Fruit fly (Drosophila melanogaster) whole organism, embryonic: ENCODE data around the gene Irk1.
A peak's percentile ranks its signal among the peaks of the same experiment; 100 is the strongest.

ENCODE experiments used
- Ada2b ChIP-seq: fragments of 200-800 bp; sonication (Bioruptor generic); IDR thresholded peaks from 2 replicates; pipeline ENCODE4 v1.3.6; 2022; ENCODE audit warnings: missing biosample characterization, missing genetic modification characterization
- B-H2 ChIP-seq: fragments of 200-800 bp; sonication (Bioruptor generic); optimal IDR thresholded peaks from 2 replicates; lab custom pipeline; 2018; ENCODE audit warnings: missing biosample characterization, mild to moderate bottlenecking, missing genetic modification characterization
- CG10267 ChIP-seq: fragments of 200-800 bp; sonication (Bioruptor generic); optimal IDR thresholded peaks from 2 replicates; lab custom pipeline; 2018; ENCODE audit warnings: missing biosample characterization, mild to moderate bottlenecking, missing genetic modification characterization, moderate library complexity
- CG10959 ChIP-seq: fragments of 200-800 bp; sonication (Bioruptor generic); IDR thresholded peaks from 2 replicates; pipeline ENCODE4 v1.3.6; 2022; ENCODE audit warnings: missing biosample characterization, missing genetic modification characterization
- CG1233 ChIP-seq: fragments of 200-800 bp; sonication (Bioruptor generic); optimal IDR thresholded peaks from 4 replicates; lab custom pipeline; 2018; ENCODE audit warnings: missing biosample characterization, mild to moderate bottlenecking, missing genetic modification characterization
- CG13123 ChIP-seq: fragments of 200-800 bp; sonication (Bioruptor generic); optimal IDR thresholded peaks from 2 replicates; lab custom pipeline; 2016; ENCODE audit warnings: missing biosample characterization, missing genetic modification characterization
- CG13424 ChIP-seq: fragments of 200-800 bp; sonication (Bioruptor generic); optimal IDR thresholded peaks from 2 replicates; lab custom pipeline; 2019; ENCODE audit warnings: missing biosample characterization, mild to moderate bottlenecking, missing genetic modification characterization, moderate library complexity
- CG13624 ChIP-seq: fragments of 200-800 bp; sonication (Bioruptor generic); optimal IDR thresholded peaks from 2 replicates; lab custom pipeline; 2016; ENCODE audit warnings: missing biosample characterization, missing genetic modification characterization
- CG14441 ChIP-seq: fragments of 200-800 bp; sonication (Bioruptor generic); IDR thresholded peaks from 2 replicates; pipeline ENCODE4 v1.3.6; 2022; ENCODE audit warnings: missing biosample characterization, missing genetic modification characterization
- CG14710 ChIP-seq: fragments of 200-800 bp; sonication (Bioruptor generic); optimal IDR thresholded peaks from 3 replicates; lab custom pipeline; 2019; ENCODE audit warnings: missing biosample characterization, mild to moderate bottlenecking, missing genetic modification characterization, moderate library complexity
- CG15696 ChIP-seq: fragments of 200-800 bp; sonication (Bioruptor generic); optimal IDR thresholded peaks from 2 replicates; lab custom pipeline; 2019; ENCODE audit warnings: missing biosample characterization, mild to moderate bottlenecking, missing genetic modification characterization, moderate library complexity
- CG17829 ChIP-seq: fragments of 200-800 bp; optimal IDR thresholded peaks from 2 replicates; lab custom pipeline; 2019; ENCODE audit warnings: missing biosample characterization, mild to moderate bottlenecking, missing genetic modification characterization, moderate library complexity
- CG3163 ChIP-seq: fragments of 200-800 bp; sonication (Bioruptor generic); optimal IDR thresholded peaks from 3 replicates; lab custom pipeline; 2016; ENCODE audit warnings: missing biosample characterization, missing genetic modification characterization
- CG6254 ChIP-seq: fragments of 200-800 bp; sonication (Bioruptor generic); optimal IDR thresholded peaks from 3 replicates; lab custom pipeline; 2017; ENCODE audit warnings: mild to moderate bottlenecking, missing biosample characterization, missing genetic modification reagents, missing genetic modification characterization
- CG6683 ChIP-seq: fragments of 200-800 bp; sonication (Bioruptor generic); optimal IDR thresholded peaks from 2 replicates; lab custom pipeline; 2017; ENCODE audit warnings: missing biosample characterization, mild to moderate bottlenecking, missing genetic modification characterization, missing genetic modification reagents
- CG8290 ChIP-seq, 3 experiments: fragments of 200-800 bp; sonication (Bioruptor generic); optimal IDR thresholded peaks; 2 replicates each; lab custom pipeline; 2016 to 2019; ENCODE audit warnings: missing biosample characterization in 3 of 3, missing genetic modification characterization in 3 of 3, mild to moderate bottlenecking in 2 of 3, moderate library complexity in 1 of 3
- CG9817 ChIP-seq: fragments of 200-800 bp; sonication (Bioruptor generic); optimal IDR thresholded peaks from 2 replicates; lab custom pipeline; 2018; ENCODE audit warnings: missing biosample characterization, mild to moderate bottlenecking, missing genetic modification characterization, moderate library complexity
- D19A ChIP-seq: fragments of 200-800 bp; optimal IDR thresholded peaks from 3 replicates; lab custom pipeline; 2019; ENCODE audit warnings: missing biosample characterization, mild to moderate bottlenecking, missing genetic modification characterization, moderate library complexity
- Dip3 ChIP-seq: fragments of 200-800 bp; sonication (Bioruptor generic); optimal IDR thresholded peaks from 3 replicates; lab custom pipeline; 2016; ENCODE audit warnings: missing biosample characterization, missing genetic modification characterization
- Eip74EF ChIP-seq, 2 experiments: fragments of 200-800 bp in 1 of 2; fragments of >200 bp in 1 of 2; sonication (Bioruptor generic) in 1 of 2; optimal IDR thresholded peaks; 2 replicates each; lab custom pipeline; 2017 to 2019; ENCODE audit warnings: missing biosample characterization in 2 of 2, missing genetic modification characterization in 2 of 2, mild to moderate bottlenecking in 1 of 2, moderate library complexity in 1 of 2
- Elba2 ChIP-seq: fragments of 200-800 bp; sonication (Bioruptor generic); optimal IDR thresholded peaks from 3 replicates; lab custom pipeline; 2016; ENCODE audit warnings: missing biosample characterization, missing genetic modification characterization
- Ets65A ChIP-seq: fragments of 200-800 bp; sonication (Bioruptor generic); peaks from one replicate; lab custom pipeline; 2016; ENCODE audit warnings: missing biosample characterization, missing genetic modification characterization
- Hand ChIP-seq: fragments of 200-800 bp; sonication (Bioruptor generic); optimal IDR thresholded peaks from 2 replicates; lab custom pipeline; 2017; ENCODE audit warnings: mild to moderate bottlenecking, missing biosample characterization, missing genetic modification reagents, missing genetic modification characterization
- Hr3 ChIP-seq: fragments of 200-800 bp; sonication (Bioruptor generic); optimal IDR thresholded peaks from 3 replicates; lab custom pipeline; 2016; ENCODE audit warnings: missing biosample characterization, missing genetic modification characterization
- Hsf ChIP-seq: fragments of 200-800 bp; sonication (Bioruptor generic); optimal IDR thresholded peaks from 3 replicates; lab custom pipeline; 2016; ENCODE audit warnings: missing biosample characterization, missing genetic modification characterization
- MBD-R2 ChIP-seq: fragments of 200-800 bp; sonication (Bioruptor generic); IDR thresholded peaks from 2 replicates; pipeline ENCODE4 v1.3.6; 2022; ENCODE audit warnings: missing biosample characterization, missing genetic modification characterization
- NFAT ChIP-seq: fragments of 200-800 bp; sonication (Bioruptor generic); IDR thresholded peaks from 2 replicates; pipeline ENCODE4 v1.3.6; 2022; ENCODE audit warnings: missing biosample characterization, missing genetic modification characterization
- NK7.1 ChIP-seq: fragments of 200-800 bp; sonication (Bioruptor generic); optimal IDR thresholded peaks from 3 replicates; lab custom pipeline; 2016; ENCODE audit warnings: missing biosample characterization, missing genetic modification characterization
- NfI ChIP-seq: fragments of 200-800 bp; sonication (Bioruptor generic); optimal IDR thresholded peaks from 3 replicates; lab custom pipeline; 2018; ENCODE audit warnings: missing biosample characterization, mild to moderate bottlenecking, missing genetic modification characterization, moderate library complexity
- PHDP ChIP-seq: fragments of 200-800 bp; sonication (Bioruptor generic); optimal IDR thresholded peaks from 3 replicates; lab custom pipeline; 2018; ENCODE audit warnings: missing biosample characterization, mild to moderate bottlenecking, missing genetic modification characterization, moderate library complexity
- Sox100B ChIP-seq: fragments of 200-800 bp; sonication (Bioruptor generic); optimal IDR thresholded peaks from 3 replicates; lab custom pipeline; 2018; ENCODE audit warnings: missing biosample characterization, mild to moderate bottlenecking, missing genetic modification characterization
- Sox102F ChIP-seq: fragments of 200-800 bp; sonication (Bioruptor generic); optimal IDR thresholded peaks from 2 replicates; lab custom pipeline; 2018; ENCODE audit warnings: missing biosample characterization, mild to moderate bottlenecking, missing genetic modification characterization, moderate library complexity
- amos ChIP-seq: fragments of 200-800 bp; sonication (Bioruptor generic); IDR thresholded peaks from 2 replicates; pipeline ENCODE4 v1.3.6; 2022; ENCODE audit warnings: missing biosample characterization, missing genetic modification characterization; ENCODE audit not compliant: partially characterized antibody
- bsh ChIP-seq, 2 experiments: fragments of 200-800 bp; sonication (Bioruptor generic); optimal IDR thresholded peaks; 2 replicates each; lab custom pipeline; 2017 to 2018; ENCODE audit warnings: mild to moderate bottlenecking in 2 of 2, missing biosample characterization in 2 of 2, missing genetic modification characterization in 2 of 2, moderate library complexity in 1 of 2
- chif ChIP-seq, 2 experiments: fragments of 200-800 bp; sonication (Bioruptor generic); optimal IDR thresholded peaks; 3 replicates each; lab custom pipeline; 2016; ENCODE audit warnings: missing biosample characterization in 2 of 2, missing genetic modification characterization in 2 of 2
- dimm ChIP-seq: fragments of 200-800 bp; sonication (Bioruptor generic); IDR thresholded peaks from 2 replicates; pipeline ENCODE4 v1.3.6; 2022; ENCODE audit warnings: missing biosample characterization, missing genetic modification characterization
- grau ChIP-seq: fragments of 200-800 bp; optimal IDR thresholded peaks from 3 replicates; lab custom pipeline; 2019; ENCODE audit warnings: missing biosample characterization, mild to moderate bottlenecking, missing genetic modification characterization, moderate library complexity
- gsb-n ChIP-seq: fragments of 200-800 bp; sonication (Bioruptor generic); optimal IDR thresholded peaks from 3 replicates; lab custom pipeline; 2018; ENCODE audit warnings: missing biosample characterization, mild to moderate bottlenecking, missing genetic modification characterization
- lab ChIP-seq: fragments of 200-800 bp; sonication (Bioruptor generic); optimal IDR thresholded peaks from 3 replicates; lab custom pipeline; 2017; ENCODE audit warnings: missing biosample characterization, missing genetic modification characterization, mild to moderate bottlenecking, moderate library complexity, missing genetic modification reagents
- lbe ChIP-seq: fragments of 200-800 bp; sonication (Bioruptor generic); optimal IDR thresholded peaks from 2 replicates; lab custom pipeline; 2016; ENCODE audit warnings: missing biosample characterization, mild to moderate bottlenecking, missing genetic modification characterization
- lilli ChIP-seq: fragments of 200-800 bp; sonication (Bioruptor generic); optimal IDR thresholded peaks from 3 replicates; lab custom pipeline; 2016; ENCODE audit warnings: missing biosample characterization, missing genetic modification characterization
- nerfin-1 ChIP-seq: fragments of 200-800 bp; sonication (Bioruptor generic); optimal IDR thresholded peaks from 3 replicates; lab custom pipeline; 2019; ENCODE audit warnings: missing biosample characterization, mild to moderate bottlenecking, missing genetic modification characterization, moderate library complexity
- nom ChIP-seq: fragments of 200-800 bp; sonication (Bioruptor generic); optimal IDR thresholded peaks from 2 replicates; lab custom pipeline; 2017; ENCODE audit warnings: missing biosample characterization, missing genetic modification characterization, mild to moderate bottlenecking, moderate library complexity, missing genetic modification reagents
- onecut ChIP-seq: fragments of 200-800 bp; sonication (Bioruptor generic); IDR thresholded peaks from 2 replicates; pipeline ENCODE4 v1.3.6; 2022; ENCODE audit warnings: missing biosample characterization, missing genetic modification characterization
- pho ChIP-seq: fragments of 200-800 bp; sonication (Bioruptor generic); optimal IDR thresholded peaks from 2 replicates; lab custom pipeline; 2016; ENCODE audit warnings: missing biosample characterization, missing genetic modification characterization
- pum ChIP-seq: fragments of 200-800 bp; sonication (Bioruptor generic); optimal IDR thresholded peaks from 2 replicates; lab custom pipeline; 2016; ENCODE audit warnings: missing biosample characterization, missing genetic modification characterization
- row ChIP-seq: fragments of 200-800 bp; sonication (Bioruptor generic); IDR thresholded peaks from 3 replicates; pipeline ENCODE4 v1.3.6; 2022; ENCODE audit warnings: missing biosample characterization, missing genetic modification characterization
- salm ChIP-seq: fragments of 200-800 bp; sonication (Bioruptor generic); optimal IDR thresholded peaks from 2 replicates; lab custom pipeline; 2018; ENCODE audit warnings: missing biosample characterization, mild to moderate bottlenecking, missing genetic modification characterization
- trem ChIP-seq: fragments of 200-800 bp; optimal IDR thresholded peaks from 3 replicates; lab custom pipeline; 2019; ENCODE audit warnings: missing biosample characterization, mild to moderate bottlenecking, missing genetic modification characterization, moderate library complexity

Gene Irk1

dm6 chr3R:23211745-23212254 lies 43.7 kb downstream of the Irk1 start (continued):
- TF ChIP-seq pum (GFP tag; lab: Kevin White, UChicago) (peak; percentile 49), grau (tag; lab: Kevin White, UChicago) (peak; percentile 96), nerfin-1 (tag; lab: Kevin White, UChicago) (peak; percentile 42), CG8290 (GFP tag; optimal IDR thresholded peaks at IDR 0.05; lab: Kevin White, UChicago) (peak; percentile 38), CG8290 (tag; optimal IDR thresholded peaks at IDR 0.05; lab: Kevin White, UChicago) (no peak), NK7.1 (GFP tag; lab: Kevin White, UChicago) (no peak), CG14710 (tag; lab: Kevin White, UChicago) (peak; percentile 63), Ets65A (GFP tag; lab: Kevin White, UChicago) (no peak), lab (GFP tag; lab: Kevin White, UChicago) (peak; percentile 85), D19A (tag; lab: Kevin White, UChicago) (peak; percentile 59), lilli (GFP tag; lab: Kevin White, UChicago) (peak; percentile 54), lbe (no peak), trem (peak; percentile 39), CG6254 (GFP tag; lab: Kevin White, UChicago) (peak; percentile 53), CG13123 (GFP tag; lab: Kevin White, UChicago) (no peak), Eip74EF (GFP tag; optimal IDR thresholded peaks at IDR 0.05; lab: Kevin White, UChicago) (peak in 1 of 2 experiments; percentile 53), onecut (GFP tag; lab: Robert Waterston, UW) (peak; percentile 24; the same call in 1 of the 2 replicates), Elba2 (GFP tag; lab: Kevin White, UChicago) (no peak), salm (tag; lab: Kevin White, UChicago) (peak; percentile 22), amos (no peak), NFAT (GFP tag; lab: Robert Waterston, UW) (0 out of 2 replicates have a peak, but pooled peaks have one; percentile 28), CG9817 (tag; lab: Kevin White, UChicago) (peak; percentile 56), Hr3 (GFP tag; lab: Kevin White, UChicago) (peak; percentile 2), B-H2 (peak; percentile 1), PHDP (peak; percentile 41), Hsf (no peak), dimm (GFP tag; lab: Robert Waterston, UW) (no peak), chif (GFP tag; optimal IDR thresholded peaks at IDR 0.05; lab: Kevin White, UChicago) (peak; percentile 39 to 48), gsb-n (tag; lab: Kevin White, UChicago) (peak; percentile 21), Sox100B (peak; percentile 61), Sox102F (GFP tag; lab: Kevin White, UChicago) (peak; percentile 43), pho (GFP tag; lab: Kevin White, UChicago) (peak; percentile 4), CG14441 (GFP tag; lab: Robert Waterston, UW) (no peak), CG13424 (peak; percentile 65), CG10959 (GFP tag; lab: Robert Waterston, UW) (no peak), CG13624 (peak; percentile 42), CG17829 (peak; percentile 44), CG1233 (GFP tag; lab: Kevin White, UChicago) (peak; percentile 9), row (GFP tag; lab: Robert Waterston, UW) (peak; percentile 76), nom (GFP tag; lab: Kevin White, UChicago) (no peak), MBD-R2 (GFP tag; lab: Robert Waterston, UW) (0 out of 2 replicates have a peak, but pooled peaks have one; percentile 17), Hand (GFP tag; lab: Kevin White, UChicago) (peak; percentile 50), Ada2b (peak; percentile 62), CG15696 (tag; lab: Kevin White, UChicago) (peak; percentile 71), CG3163 (GFP tag; lab: Kevin White, UChicago) (no peak), CG10267 (tag; lab: Kevin White, UChicago) (peak; percentile 64), Dip3 (peak; percentile 4), CG6683 (GFP tag; lab: Kevin White, UChicago) (peak; percentile 64), NfI (peak; percentile 5), bsh (GFP tag; optimal IDR thresholded peaks at IDR 0.05; lab: Kevin White, UChicago) (peak in 1 of 2 experiments; percentile 64)
